Fruit fly (Drosophila melanogaster) whole organism, embryonic: ENCODE results near the gene pkaap.

Source experiments
- Antp ChIP-seq: fragments of 200-800 bp; sonication (Bioruptor generic); optimal IDR thresholded peaks from 3 replicates; lab custom pipeline; 2016; ENCODE audit warnings: missing biosample characterization, missing genetic modification characterization
- B-H1 ChIP-seq: fragments of 200-800 bp; sonication (Bioruptor generic); IDR thresholded peaks from 3 replicates; pipeline ENCODE4 v1.3.6; 2022; ENCODE audit warnings: missing biosample characterization, missing genetic modification characterization
- B-H2 ChIP-seq: fragments of 200-800 bp; sonication (Bioruptor generic); optimal IDR thresholded peaks from 2 replicates; lab custom pipeline; 2018; ENCODE audit warnings: missing biosample characterization, mild to moderate bottlenecking, missing genetic modification characterization
- BEAF-32 ChIP-seq: fragments of 200-800 bp; sonication (Bioruptor generic); optimal IDR thresholded peaks from 3 replicates; lab custom pipeline; 2017; ENCODE audit warnings: missing biosample characterization, missing genetic modification characterization, mild to moderate bottlenecking, moderate library complexity, missing genetic modification reagents
- CG10267 ChIP-seq: fragments of 200-800 bp; sonication (Bioruptor generic); optimal IDR thresholded peaks from 2 replicates; lab custom pipeline; 2018; ENCODE audit warnings: missing biosample characterization, mild to moderate bottlenecking, missing genetic modification characterization, moderate library complexity
- CG10462 ChIP-seq: fragments of 200-800 bp; sonication (Bioruptor generic); optimal IDR thresholded peaks from 2 replicates; lab custom pipeline; 2016; ENCODE audit warnings: missing biosample characterization, missing genetic modification characterization
- CG10565 ChIP-seq: fragments of 200-800 bp; sonication (Bioruptor generic); optimal IDR thresholded peaks from 3 replicates; lab custom pipeline; 2016; ENCODE audit warnings: missing biosample characterization, mild to moderate bottlenecking, missing genetic modification characterization
- CG11247 ChIP-seq: fragments of 200-800 bp; sonication (Bioruptor generic); IDR thresholded peaks from 2 replicates; pipeline ENCODE4 v1.3.6; 2022; ENCODE audit warnings: missing biosample characterization, missing genetic modification characterization
- CG12659 ChIP-seq: fragments of 200-800 bp; sonication (Bioruptor generic); optimal IDR thresholded peaks from 3 replicates; lab custom pipeline; 2017; ENCODE audit warnings: mild to moderate bottlenecking, missing biosample characterization, missing genetic modification reagents, missing genetic modification characterization
- CG13424 ChIP-seq: fragments of 200-800 bp; sonication (Bioruptor generic); optimal IDR thresholded peaks from 2 replicates; lab custom pipeline; 2019; ENCODE audit warnings: missing biosample characterization, mild to moderate bottlenecking, missing genetic modification characterization, moderate library complexity
- CG14050 ChIP-seq: fragments of 200-800 bp; sonication (Bioruptor generic); IDR thresholded peaks from 3 replicates; pipeline ENCODE4 v1.3.6; 2022; ENCODE audit warnings: missing biosample characterization, missing genetic modification characterization
- CG14667 ChIP-seq: fragments of 200-800 bp; sonication (Bioruptor generic); IDR thresholded peaks from 2 replicates; pipeline ENCODE4 v1.3.6; 2022; ENCODE audit warnings: missing biosample characterization, missing genetic modification characterization
- CG1602 ChIP-seq: fragments of 200-800 bp; sonication (Bioruptor generic); optimal IDR thresholded peaks from 3 replicates; lab custom pipeline; 2016; ENCODE audit warnings: missing biosample characterization, missing genetic modification characterization
- CG16813 ChIP-seq: fragments of 200-800 bp; sonication (Bioruptor generic); IDR thresholded peaks from 3 replicates; pipeline ENCODE4 v1.3.6; 2022; ENCODE audit warnings: missing biosample characterization, missing genetic modification characterization; ENCODE audit not compliant: partially characterized antibody
- CG17359 ChIP-seq: fragments of 200-800 bp; sonication (Bioruptor generic); optimal IDR thresholded peaks from 3 replicates; lab custom pipeline; 2018; ENCODE audit warnings: missing biosample characterization, mild to moderate bottlenecking, missing genetic modification characterization, moderate library complexity
- CG4404 ChIP-seq: fragments of 200-800 bp; sonication (Bioruptor generic); IDR thresholded peaks from 2 replicates; pipeline ENCODE4 v1.3.6; 2022; ENCODE audit warnings: missing biosample characterization, missing genetic modification characterization
- CG4707 ChIP-seq: fragments of 200-800 bp; sonication (Bioruptor generic); optimal IDR thresholded peaks from 2 replicates; lab custom pipeline; 2018; ENCODE audit warnings: missing biosample characterization, mild to moderate bottlenecking, missing genetic modification characterization, moderate library complexity
- CG6765 ChIP-seq: fragments of 200-800 bp; sonication (Bioruptor generic); optimal IDR thresholded peaks from 3 replicates; lab custom pipeline; 2017; ENCODE audit warnings: missing biosample characterization, mild to moderate bottlenecking, missing genetic modification characterization
- CG6813 ChIP-seq: fragments of 200-800 bp; sonication (Bioruptor generic); optimal IDR thresholded peaks from 2 replicates; lab custom pipeline; 2017; ENCODE audit warnings: missing biosample characterization, missing genetic modification characterization, mild to moderate bottlenecking, moderate library complexity, missing genetic modification reagents
- CG7963 ChIP-seq: fragments of 200-800 bp; sonication (Bioruptor generic); IDR thresholded peaks from 3 replicates; pipeline ENCODE4 v1.3.6; 2022; ENCODE audit warnings: missing biosample characterization, missing genetic modification characterization; ENCODE audit not compliant: partially characterized antibody
- D ChIP-seq, 2 experiments: fragments of 200-800 bp in 1 of 2; fragments of >200 bp in 1 of 2; sonication (Bioruptor generic) in 1 of 2; optimal IDR thresholded peaks; 2 replicates in 1 of 2; 3 replicates in 1 of 2; lab custom pipeline; 2017; ENCODE audit warnings: mild to moderate bottlenecking in 1 of 2, missing biosample characterization in 1 of 2, missing genetic modification characterization in 1 of 2, missing genetic modification reagents in 1 of 2
- Dp ChIP-seq: fragments of 200-800 bp; sonication (Bioruptor generic); optimal IDR thresholded peaks from 2 replicates; lab custom pipeline; 2018; ENCODE audit warnings: missing biosample characterization, mild to moderate bottlenecking, missing genetic modification characterization, moderate library complexity
- Hey ChIP-seq: fragments of 200-800 bp; sonication (Bioruptor generic); optimal IDR thresholded peaks from 3 replicates; lab custom pipeline; 2018; ENCODE audit warnings: missing biosample characterization, mild to moderate bottlenecking, missing genetic modification characterization
- Hmr ChIP-seq: fragments of 200-800 bp; sonication (Bioruptor generic); optimal IDR thresholded peaks from 3 replicates; lab custom pipeline; 2017; ENCODE audit warnings: mild to moderate bottlenecking, missing biosample characterization, missing genetic modification reagents, missing genetic modification characterization
- Pdp1 ChIP-seq, 2 experiments: fragments of 200-800 bp; sonication (Bioruptor generic); optimal IDR thresholded peaks; 3 replicates each; lab custom pipeline; 2016; ENCODE audit warnings: missing biosample characterization in 2 of 2, missing genetic modification characterization in 2 of 2, mild to moderate bottlenecking in 1 of 2, moderate library complexity in 1 of 2
- Ravus ChIP-seq: fragments of 200-800 bp; sonication (Bioruptor generic); IDR thresholded peaks from 2 replicates; pipeline ENCODE4 v1.3.6; 2022; ENCODE audit warnings: missing biosample characterization, missing genetic modification characterization
- Six4 ChIP-seq: fragments of 200-800 bp; sonication (Bioruptor generic); optimal IDR thresholded peaks from 2 replicates; lab custom pipeline; 2016; ENCODE audit warnings: missing biosample characterization, missing genetic modification characterization
- Trl ChIP-seq, 3 experiments: fragments of >200 bp in 2 of 3; fragments of 200-800 bp in 1 of 3; sonication (Bioruptor generic) in 1 of 3; optimal IDR thresholded peaks; 2 replicates in 1 of 3; 3 replicates in 2 of 3; lab custom pipeline; 2016 to 2017; ENCODE audit warnings: missing biosample characterization in 1 of 3, missing genetic modification characterization in 1 of 3
- az2 ChIP-seq: fragments of 200-800 bp; sonication (Bioruptor generic); optimal IDR thresholded peaks from 3 replicates; lab custom pipeline; 2016; ENCODE audit warnings: missing biosample characterization, missing genetic modification characterization
- cas ChIP-seq: fragments of 200-800 bp; sonication (Bioruptor generic); IDR thresholded peaks from 2 replicates; pipeline ENCODE4 v1.3.6; 2022; ENCODE audit warnings: missing biosample characterization, missing genetic modification characterization
- chm ChIP-seq: fragments of 200-800 bp; sonication (Bioruptor generic); IDR thresholded peaks from 2 replicates; pipeline ENCODE4 v1.3.6; 2022; ENCODE audit warnings: missing biosample characterization, missing genetic modification characterization
- croc ChIP-seq: fragments of 200-800 bp; sonication (Bioruptor generic); conservative IDR thresholded peaks from 3 replicates; pipeline ENCODE4 v1.3.6; 2022; ENCODE audit warnings: missing biosample characterization, missing genetic modification characterization
- dati ChIP-seq: fragments of 200-800 bp; sonication (Bioruptor generic); IDR thresholded peaks from 2 replicates; pipeline ENCODE4 v1.3.6; 2022; ENCODE audit warnings: missing biosample characterization, missing genetic modification characterization
- disco-r ChIP-seq: fragments of 200-800 bp; sonication (Bioruptor generic); optimal IDR thresholded peaks from 2 replicates; lab custom pipeline; 2016; ENCODE audit warnings: missing biosample characterization, missing genetic modification characterization
- dmrt11E ChIP-seq: fragments of 200-800 bp; sonication (Bioruptor generic); optimal IDR thresholded peaks from 3 replicates; lab custom pipeline; 2018; ENCODE audit warnings: missing biosample characterization, mild to moderate bottlenecking, missing genetic modification characterization, moderate library complexity
- eyg ChIP-seq: fragments of 200-800 bp; sonication (Bioruptor generic); optimal IDR thresholded peaks from 3 replicates; lab custom pipeline; 2016; ENCODE audit warnings: missing biosample characterization, missing genetic modification characterization
- gem ChIP-seq: fragments of 200-800 bp; sonication (Bioruptor generic); optimal IDR thresholded peaks from 2 replicates; lab custom pipeline; 2019; ENCODE audit warnings: missing biosample characterization, mild to moderate bottlenecking, missing genetic modification characterization, moderate library complexity
- grau ChIP-seq: fragments of 200-800 bp; optimal IDR thresholded peaks from 3 replicates; lab custom pipeline; 2019; ENCODE audit warnings: missing biosample characterization, mild to moderate bottlenecking, missing genetic modification characterization, moderate library complexity
- gsb-n ChIP-seq: fragments of 200-800 bp; sonication (Bioruptor generic); optimal IDR thresholded peaks from 3 replicates; lab custom pipeline; 2018; ENCODE audit warnings: missing biosample characterization, mild to moderate bottlenecking, missing genetic modification characterization
- hbn ChIP-seq: fragments of 200-800 bp; sonication (Bioruptor generic); IDR thresholded peaks from 2 replicates; pipeline ENCODE4 v1.3.6; 2022; ENCODE audit warnings: missing biosample characterization, missing genetic modification characterization; ENCODE audit not compliant: partially characterized antibody
- lilli ChIP-seq: fragments of 200-800 bp; sonication (Bioruptor generic); optimal IDR thresholded peaks from 3 replicates; lab custom pipeline; 2016; ENCODE audit warnings: missing biosample characterization, missing genetic modification characterization
- mam ChIP-seq: fragments of 200-800 bp; sonication (Bioruptor generic); optimal IDR thresholded peaks from 3 replicates; lab custom pipeline; 2016; ENCODE audit warnings: missing biosample characterization, missing genetic modification characterization
- prd ChIP-seq, 3 experiments: fragments of >200 bp in 2 of 3; fragments of 200-800 bp in 1 of 3; sonication (Bioruptor generic) in 1 of 3; optimal IDR thresholded peaks in 2 of 3; IDR thresholded peaks in 1 of 3; 2 replicates in 2 of 3; 3 replicates in 1 of 3; pipeline versions ENCODE4 v1.3.6 to Lab custom; 2017 to 2022; ENCODE audit warnings: missing biosample characterization in 1 of 3, missing genetic modification characterization in 1 of 3
- schlank ChIP-seq: fragments of 200-800 bp; sonication (Bioruptor generic); optimal IDR thresholded peaks from 2 replicates; lab custom pipeline; 2018; ENCODE audit warnings: missing biosample characterization, mild to moderate bottlenecking, missing genetic modification characterization
- shn ChIP-seq: fragments of 200-800 bp; sonication (Bioruptor generic); optimal IDR thresholded peaks from 3 replicates; lab custom pipeline; 2016; ENCODE audit warnings: missing biosample characterization, missing genetic modification characterization
- sob ChIP-seq: fragments of 200-800 bp; sonication (Bioruptor generic); IDR thresholded peaks from 2 replicates; pipeline ENCODE4 v1.3.6; 2022; ENCODE audit warnings: missing biosample characterization, missing genetic modification characterization
- z ChIP-seq: fragments of 200-800 bp; sonication (Bioruptor generic); IDR thresholded peaks from 3 replicates; pipeline ENCODE4 v1.3.6; 2022; ENCODE audit warnings: missing biosample characterization, missing genetic modification characterization
- zfh1 ChIP-seq: fragments of 200-800 bp; sonication (Bioruptor generic); IDR thresholded peaks from 3 replicates; pipeline ENCODE4 v1.3.6; 2022; ENCODE audit warnings: missing biosample characterization, missing genetic modification characterization

Gene pkaap

dm6 chr2L:16285692-16286359 is 2.3 kb upstream of the pkaap start (continued):
- TF ChIP-seq prd (optimal IDR thresholded peaks at IDR 0.05; lab: Kevin White, UChicago) (no peak), prd (GFP tag; IDR thresholded peaks at IDR 0.05; lab: Robert Waterston, UW) (no peak), Ravus (GFP tag; lab: Robert Waterston, UW) (no peak), lilli (GFP tag; lab: Kevin White, UChicago) (peak; percentile 86), CG7963 (GFP tag; lab: Robert Waterston, UW) (no peak), B-H1 (GFP tag; lab: Robert Waterston, UW) (no peak), cas (GFP tag; lab: Robert Waterston, UW) (no peak), Trl (optimal IDR thresholded peaks at IDR 0.05; lab: Kevin White, UChicago) (peak; percentile 68 to 87), Trl (GFP tag; optimal IDR thresholded peaks at IDR 0.05; lab: Kevin White, UChicago) (peak; percentile 65), CG4404 (GFP tag; lab: Robert Waterston, UW) (no peak), CG16813 (GFP tag; lab: Robert Waterston, UW) (no peak), hbn (GFP tag; lab: Robert Waterston, UW) (no peak), schlank (peak; percentile 80), CG6765 (peak; percentile 15), mam (GFP tag; lab: Kevin White, UChicago) (peak; percentile 91), gsb-n (tag; lab: Kevin White, UChicago) (peak; percentile 80), CG14667 (no peak), Antp (GFP tag; lab: Kevin White, UChicago) (peak; percentile 83), CG10267 (peak; percentile 79), sob (GFP tag; lab: Robert Waterston, UW) (no peak), grau (tag; lab: Kevin White, UChicago) (peak; percentile 90), CG13424 (peak; percentile 87), CG12659 (GFP tag; lab: Kevin White, UChicago) (peak; percentile 70), Dp (GFP tag; lab: Kevin White, UChicago) (no peak), CG10462 (GFP tag; lab: Kevin White, UChicago) (peak; percentile 64), CG6813 (peak; percentile 80), dati (no peak), CG11247 (GFP tag; lab: Robert Waterston, UW) (no peak), CG1602 (GFP tag; lab: Kevin White, UChicago) (peak; percentile 86), dmrt11E (tag; lab: Kevin White, UChicago) (peak; percentile 90), Pdp1 (GFP tag; optimal IDR thresholded peaks at IDR 0.05; lab: Kevin White, UChicago) (peak; percentile 86 to 97), croc (GFP tag; lab: Robert Waterston, UW) (peak; percentile 82), B-H2 (GFP tag; lab: Kevin White, UChicago) (peak; percentile 13), CG14050 (no peak), disco-r (GFP tag; lab: Kevin White, UChicago) (peak; percentile 70), BEAF-32 (no peak), az2 (GFP tag; lab: Kevin White, UChicago) (peak; percentile 86), gem (tag; lab: Kevin White, UChicago) (peak; percentile 95), CG4707 (GFP tag; lab: Kevin White, UChicago) (peak; percentile 71), CG17359 (tag; lab: Kevin White, UChicago) (peak; percentile 94), chm (no peak), z (no peak), Six4 (GFP tag; lab: Kevin White, UChicago) (peak; percentile 91), zfh1 (GFP tag; lab: Robert Waterston, UW) (no peak), shn (peak; percentile 82), eyg (GFP tag; lab: Kevin White, UChicago) (peak; percentile 57), CG10565 (no peak), Hey (tag; lab: Kevin White, UChicago) (no peak), D (optimal IDR thresholded peaks at IDR 0.05; lab: Kevin White, UChicago) (no peak), D (GFP tag; optimal IDR thresholded peaks at IDR 0.05; lab: Kevin White, UChicago) (peak; percentile 81), Hmr (peak; percentile 76)
